Worm (Caenorhabditis elegans): ENCODE data around the gene srz-74.

Gene srz-74

DNA sequence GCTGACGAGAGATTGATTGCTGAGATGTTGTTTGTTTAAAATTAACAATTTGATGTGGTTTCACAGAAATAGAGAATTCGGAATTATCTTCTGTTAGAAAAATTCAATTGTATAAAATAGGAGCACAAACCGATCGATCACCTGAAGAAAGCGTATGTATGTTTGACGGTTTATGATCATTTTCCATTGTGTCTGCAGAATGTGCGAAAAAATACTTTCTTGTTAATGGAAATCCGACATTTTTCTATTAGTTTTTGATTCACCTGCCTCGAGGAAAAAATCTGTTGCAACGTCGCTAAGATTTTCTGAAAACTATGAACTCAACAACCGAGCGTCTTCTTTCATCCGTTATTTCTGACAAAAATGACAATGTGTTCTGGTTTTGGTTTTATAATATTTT, 7.5 kb downstream of the srz-74 start, which contains the start of gene C35D6.13:
Gene C35D6.13 (plus strand): TSS at position 301 of the 400 bp plus-strand sequence.
- no peak for TF ChIP-seq unc-62 (GFP tag; optimal IDR thresholded peaks at IDR 0.05)

DNA sequence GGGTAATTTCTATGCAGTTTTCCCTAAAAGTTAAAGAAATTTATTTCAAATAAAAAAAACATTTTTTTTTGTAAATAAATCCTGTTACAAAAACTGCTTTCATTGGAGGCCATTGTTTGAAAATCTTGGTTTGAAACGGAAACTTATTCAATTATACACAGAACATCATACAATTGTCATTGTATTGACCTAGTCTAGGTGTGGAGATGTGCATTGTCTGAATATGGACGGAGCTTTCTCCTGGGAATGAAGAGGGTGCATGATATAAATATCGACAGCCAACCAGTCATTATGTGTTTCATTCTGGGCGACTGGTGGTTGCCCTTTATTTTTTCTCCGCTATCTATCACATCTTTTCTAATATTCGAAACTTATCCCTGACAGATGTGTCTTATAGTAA, 17.3 kb downstream of the srz-74 start, which contains the start of gene C35D6.3:
Gene C35D6.3 (plus strand): TSS at position 301 of the 400 bp plus-strand sequence.
- TF ChIP-seq unc-62 (GFP tag; optimal IDR thresholded peaks at IDR 0.05), result no peak

DNA sequence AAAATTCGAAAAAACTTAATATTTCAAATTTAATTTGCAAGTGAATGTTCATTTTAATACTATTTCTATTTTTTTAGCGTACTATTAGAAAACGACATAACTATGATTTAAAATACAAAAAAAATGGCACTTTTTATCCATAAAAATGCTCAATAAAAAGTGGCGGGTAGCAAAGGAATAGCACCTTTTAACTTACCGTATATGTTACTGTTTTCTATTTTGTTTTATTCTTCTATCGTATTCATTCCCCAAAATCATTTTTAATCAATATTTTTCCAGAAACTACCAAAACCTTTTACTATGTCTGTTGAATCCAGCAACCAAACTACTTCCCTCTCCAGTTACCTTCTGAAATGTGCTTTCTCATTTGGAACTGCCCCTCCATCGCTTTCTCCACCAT, 21.4 kb downstream of the srz-74 start, which contains the start of gene C35D6.4:
Gene C35D6.4 (plus strand): TSS at position 301 of the 400 bp plus-strand sequence.
- no peak for TF ChIP-seq unc-62 (GFP tag; optimal IDR thresholded peaks at IDR 0.05)

DNA sequence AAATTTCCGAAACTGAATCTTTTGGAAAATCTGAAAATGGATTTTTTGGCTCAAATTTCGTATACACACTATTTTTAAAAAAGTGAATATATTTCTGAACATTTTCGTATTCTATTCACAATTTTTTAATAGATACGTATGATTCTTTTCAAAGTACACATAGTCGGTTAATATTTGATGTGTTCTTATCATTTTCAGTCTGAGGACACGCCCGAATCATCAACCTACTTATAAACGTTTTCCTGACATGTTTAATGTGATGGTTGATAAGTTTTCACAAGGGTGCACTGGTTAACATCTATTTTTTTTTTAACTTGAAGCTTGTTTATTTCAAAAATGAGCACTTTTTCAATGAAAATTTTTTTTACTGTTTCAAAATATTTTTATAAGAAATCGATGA, 35.3 kb downstream of the srz-74 start:
- TF ChIP-seq unc-62 (GFP tag; optimal IDR thresholded peaks at IDR 0.05), result no peak

DNA sequence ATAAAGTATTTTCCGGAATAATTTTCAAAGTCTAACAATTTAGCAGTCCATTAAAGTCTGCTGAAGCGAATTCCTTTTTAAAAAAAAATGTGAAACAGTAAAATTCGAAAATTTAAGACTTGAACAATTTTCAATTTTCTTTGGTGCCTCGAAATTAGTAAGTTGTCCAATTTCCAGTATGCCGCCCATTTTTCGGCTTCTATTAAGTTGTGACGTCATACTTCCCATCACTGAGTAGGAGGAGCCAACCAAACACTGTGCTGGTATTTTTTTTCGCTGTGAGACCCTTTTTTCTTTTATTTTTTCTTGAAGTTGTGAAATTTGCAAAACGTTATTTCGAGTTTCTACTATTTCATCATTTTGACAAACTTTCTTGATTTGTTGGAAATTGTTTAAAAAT, 41.3 kb downstream of the srz-74 start:
- TF ChIP-seq unc-62 (GFP tag; optimal IDR thresholded peaks at IDR 0.05), result no peak

DNA sequence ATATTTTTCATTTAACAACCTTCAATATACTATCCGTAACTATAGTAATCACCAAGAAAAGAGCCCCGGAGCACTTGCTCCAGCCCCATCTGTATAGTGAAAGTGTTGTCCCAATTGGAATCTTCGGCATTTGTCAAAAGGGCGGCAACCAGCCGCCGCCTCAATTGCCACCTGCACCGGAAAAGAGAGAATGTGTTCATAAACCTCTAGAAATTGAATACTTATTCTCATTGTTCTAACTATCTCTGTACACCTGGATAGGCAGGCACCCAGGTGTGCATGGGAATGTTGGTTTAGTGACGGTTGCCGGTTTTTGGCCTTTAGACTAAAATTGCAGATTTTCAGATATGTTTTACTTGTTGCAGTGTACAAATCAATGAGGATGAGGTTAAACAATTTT, 48.7 kb downstream of the srz-74 start:
- TF ChIP-seq unc-62 (GFP tag; optimal IDR thresholded peaks at IDR 0.05), result no peak

DNA sequence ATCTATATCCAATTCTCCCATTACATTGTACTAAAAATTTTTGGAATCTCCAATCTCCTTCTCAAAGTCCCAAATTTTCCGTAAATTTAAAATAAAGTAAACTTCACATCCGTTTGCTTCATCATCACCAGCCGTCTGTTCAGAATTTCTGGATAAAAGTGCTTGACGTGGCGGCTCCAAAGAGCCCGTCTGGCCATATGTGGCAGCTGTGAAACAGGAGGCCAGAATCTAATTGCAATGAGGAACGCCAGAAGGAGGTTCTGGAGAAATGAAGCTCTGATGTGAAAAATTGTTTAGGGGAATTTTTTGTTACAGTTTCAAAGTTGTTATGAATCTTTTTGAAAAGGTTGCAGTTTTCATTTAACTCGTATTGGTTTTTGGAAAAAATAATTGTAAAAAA, 51.0 kb downstream of the srz-74 start:
- no peak for TF ChIP-seq unc-62 (GFP tag; optimal IDR thresholded peaks at IDR 0.05)

Measured in whole organism, dauer.